Fruit fly (Drosophila melanogaster) whole organism, adult: ENCODE results near the gene CG11035.

Experiments used
- CG12768 ChIP-seq: fragments of 200-800 bp; sonication (Bioruptor generic); optimal IDR thresholded peaks from 2 replicates; lab custom pipeline; 2017; ENCODE audit warnings: missing biosample characterization, missing genetic modification characterization, mild to moderate bottlenecking, moderate library complexity, missing genetic modification reagents
- CG7101 ChIP-seq: fragments of 200-800 bp; sonication (Bioruptor generic); optimal IDR thresholded peaks from 2 replicates; lab custom pipeline; 2018; ENCODE audit warnings: missing biosample characterization, mild to moderate bottlenecking, missing genetic modification characterization, moderate library complexity
- Clk ChIP-seq: fragments of 200-800 bp; sonication (Bioruptor generic); optimal IDR thresholded peaks from 2 replicates; lab custom pipeline; 2017; ENCODE audit warnings: missing biosample characterization, missing genetic modification characterization
- Mnt ChIP-seq: fragments of 200-800 bp; sonication (Bioruptor generic); optimal IDR thresholded peaks from 2 replicates; lab custom pipeline; 2016; ENCODE audit warnings: missing biosample characterization, mild to moderate bottlenecking, missing genetic modification characterization
- bab1 ChIP-seq: fragments of 200-800 bp; sonication (Bioruptor generic); optimal IDR thresholded peaks from 3 replicates; lab custom pipeline; 2019; ENCODE audit warnings: missing biosample characterization, mild to moderate bottlenecking, missing genetic modification characterization, moderate library complexity
- cnc ChIP-seq, 2 experiments: fragments of >200 bp; optimal IDR thresholded peaks; 2 replicates each; lab custom pipeline; 2017
- tj ChIP-seq: fragments of 200-800 bp; sonication (Bioruptor generic); optimal IDR thresholded peaks from 3 replicates; lab custom pipeline; 2017; ENCODE audit warnings: missing biosample characterization, mild to moderate bottlenecking, missing genetic modification characterization, moderate library complexity
- toe ChIP-seq: fragments of 200-800 bp; sonication (Bioruptor generic); optimal IDR thresholded peaks from 2 replicates; lab custom pipeline; 2016; ENCODE audit warnings: missing biosample characterization, missing genetic modification characterization

DNA sequence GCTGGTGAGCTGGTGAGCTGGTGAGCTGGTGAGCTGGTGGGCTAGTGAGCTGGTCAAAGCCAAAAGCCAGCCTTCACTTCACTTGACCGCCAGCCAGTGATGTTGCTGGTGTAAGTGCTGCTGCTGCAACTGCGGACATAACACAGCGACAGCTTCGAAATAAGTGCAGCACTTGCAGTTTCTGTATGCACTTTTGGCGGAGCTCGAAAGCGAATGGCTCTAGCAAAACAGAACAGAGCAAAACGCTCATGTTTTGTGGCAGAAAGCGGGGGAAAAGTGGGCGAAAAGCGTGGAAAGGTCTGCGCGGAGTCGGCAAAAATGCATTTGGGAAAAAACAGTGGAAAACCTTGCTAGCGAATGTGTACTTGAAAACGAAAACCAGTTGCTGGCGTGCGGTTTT is 38.2 kb downstream of the CG11035 start:
- TF ChIP-seq bab1 (GFP tag; lab: Kevin White, UChicago) (no peak), CG7101 (tag; lab: Kevin White, UChicago) (no peak), toe (GFP tag; lab: Kevin White, UChicago) (no peak), Clk (GFP tag; lab: Kevin White, UChicago) (no peak), tj (GFP tag; lab: Kevin White, UChicago) (peak; percentile 97), cnc (optimal IDR thresholded peaks at IDR 0.05; lab: Kevin White, UChicago) (no peak), CG12768 (GFP tag; lab: Kevin White, UChicago) (no peak), Mnt (no peak)
